Fruit fly (Drosophila melanogaster): ENCODE data around the gene GluClalpha.

GluClalpha gene

DNA sequence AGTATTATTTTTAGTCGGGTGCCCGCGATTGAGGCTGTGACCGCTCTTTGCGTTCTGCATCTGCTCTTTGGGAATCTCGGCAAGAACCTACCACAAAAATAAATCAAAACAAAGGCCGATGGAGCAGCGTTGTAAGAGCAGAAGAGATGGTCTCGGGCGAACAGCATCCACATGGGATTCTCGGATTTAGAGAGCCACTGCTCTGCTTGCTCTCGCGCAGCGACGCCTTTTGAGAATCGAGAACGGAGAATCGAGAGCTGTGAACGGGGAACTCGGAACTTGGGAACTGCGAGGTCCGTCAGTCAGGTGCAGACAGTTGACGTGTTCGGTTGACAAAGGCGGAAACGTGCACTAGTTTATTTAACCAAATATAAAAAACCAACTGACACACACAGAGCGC, at the start of gene GluClalpha:
GluClalpha (plus strand) TSS at position 301 of the 400 bp plus-strand sequence.
- TF ChIP-seq bab1 (GFP tag; optimal IDR thresholded peaks at IDR 0.05) (no peak), toe (GFP tag; optimal IDR thresholded peaks at IDR 0.05) (no peak), Hr96 (GFP tag; optimal IDR thresholded peaks at IDR 0.05) (no peak), CG1620 (GFP tag; optimal IDR thresholded peaks at IDR 0.05) (no peak), Mnt (GFP tag; optimal IDR thresholded peaks at IDR 0.05) (no peak), cnc (optimal IDR thresholded peaks at IDR 0.05) (no peak)

DNA sequence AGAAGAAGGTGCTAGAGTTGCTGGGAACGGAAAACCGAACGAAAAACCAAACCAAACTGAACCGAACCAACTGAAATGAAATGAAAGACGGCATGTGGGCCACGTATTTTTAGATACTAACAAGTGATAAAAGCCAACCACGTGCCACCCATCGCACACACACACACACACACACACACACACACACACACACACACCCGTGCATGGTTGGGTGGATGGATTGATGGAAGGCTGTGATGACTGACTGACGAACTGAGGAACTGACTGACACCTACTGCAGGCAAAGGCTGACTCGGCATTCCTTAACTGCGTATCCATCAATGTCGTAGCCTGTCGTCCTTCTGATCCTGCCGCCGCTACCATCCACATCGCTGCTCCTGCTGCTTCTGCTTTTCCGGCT, 48.1 kb upstream of the GluClalpha start:
- TF ChIP-seq kay (GFP tag; ENCODE audit: borderline replicate concordance) (no peak), CG5204 (GFP tag; optimal IDR thresholded peaks at IDR 0.05) (no peak), cnc (optimal IDR thresholded peaks at IDR 0.05) (no peak), CG12768 (GFP tag; optimal IDR thresholded peaks at IDR 0.05) (no peak), CG33017 (tag; optimal IDR thresholded peaks at IDR 0.05) (no peak), pad (GFP tag; optimal IDR thresholded peaks at IDR 0.05) (no peak), Hr96 (GFP tag; optimal IDR thresholded peaks at IDR 0.05) (no peak), CG7101 (tag; optimal IDR thresholded peaks at IDR 0.05) (no peak), ovo (GFP tag; optimal IDR thresholded peaks at IDR 0.05) (no peak), CG1620 (GFP tag; optimal IDR thresholded peaks at IDR 0.05) (no peak), cic (GFP tag; optimal IDR thresholded peaks at IDR 0.05) (no peak), CG11617 (GFP tag; optimal IDR thresholded peaks at IDR 0.05) (no peak), bab1 (GFP tag; optimal IDR thresholded peaks at IDR 0.05) (no peak), toe (GFP tag; optimal IDR thresholded peaks at IDR 0.05) (no peak), Crg-1 (GFP tag; optimal IDR thresholded peaks at IDR 0.05) (no peak), Mnt (GFP tag; optimal IDR thresholded peaks at IDR 0.05) (no peak), CG7045 (GFP tag; optimal IDR thresholded peaks at IDR 0.05) (no peak), Clk (GFP tag; optimal IDR thresholded peaks at IDR 0.05) (no peak), CG14711 (tag; optimal IDR thresholded peaks at IDR 0.05) (no peak)

DNA sequence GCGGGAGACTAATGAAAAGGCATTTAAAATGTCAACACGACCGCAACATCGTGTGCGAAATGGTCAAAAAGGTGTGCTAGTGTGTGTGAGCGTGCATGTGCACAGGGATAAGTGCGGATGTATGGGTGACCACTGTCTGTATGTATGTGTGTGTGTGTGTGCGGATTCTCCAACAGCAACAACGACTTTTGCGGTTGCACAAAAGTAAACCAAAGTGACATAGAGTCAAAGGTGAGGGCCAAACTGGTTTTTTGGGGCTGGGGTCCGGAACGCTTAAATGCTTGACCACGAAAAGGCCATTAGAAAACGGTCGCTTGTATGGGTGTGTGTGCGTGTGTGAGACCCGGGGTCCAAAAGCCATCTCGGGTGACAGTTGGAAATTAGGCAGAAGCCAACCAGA, 27.1 kb upstream of the GluClalpha start:
- TF ChIP-seq toe (GFP tag; optimal IDR thresholded peaks at IDR 0.05) (no peak), CG7045 (GFP tag; optimal IDR thresholded peaks at IDR 0.05) (no peak), Clk (GFP tag; optimal IDR thresholded peaks at IDR 0.05) (no peak), Hr96 (GFP tag; optimal IDR thresholded peaks at IDR 0.05) (no peak), cnc (optimal IDR thresholded peaks at IDR 0.05) (no peak), ovo (GFP tag; optimal IDR thresholded peaks at IDR 0.05) (no peak), tj (GFP tag; optimal IDR thresholded peaks at IDR 0.05) (no peak), Mnt (GFP tag; optimal IDR thresholded peaks at IDR 0.05) (no peak), CG1620 (GFP tag; optimal IDR thresholded peaks at IDR 0.05) (no peak), CG5204 (GFP tag; optimal IDR thresholded peaks at IDR 0.05) (no peak), CG11617 (GFP tag; optimal IDR thresholded peaks at IDR 0.05) (no peak), CG14711 (tag; optimal IDR thresholded peaks at IDR 0.05) (no peak), kay (GFP tag; ENCODE audit: borderline replicate concordance) (no peak), Crg-1 (GFP tag; optimal IDR thresholded peaks at IDR 0.05) (no peak), CG7101 (tag; optimal IDR thresholded peaks at IDR 0.05) (no peak), pad (GFP tag; optimal IDR thresholded peaks at IDR 0.05) (no peak), bab1 (GFP tag; optimal IDR thresholded peaks at IDR 0.05) (no peak), cic (GFP tag; optimal IDR thresholded peaks at IDR 0.05) (no peak), CG33017 (tag; optimal IDR thresholded peaks at IDR 0.05) (no peak)

DNA sequence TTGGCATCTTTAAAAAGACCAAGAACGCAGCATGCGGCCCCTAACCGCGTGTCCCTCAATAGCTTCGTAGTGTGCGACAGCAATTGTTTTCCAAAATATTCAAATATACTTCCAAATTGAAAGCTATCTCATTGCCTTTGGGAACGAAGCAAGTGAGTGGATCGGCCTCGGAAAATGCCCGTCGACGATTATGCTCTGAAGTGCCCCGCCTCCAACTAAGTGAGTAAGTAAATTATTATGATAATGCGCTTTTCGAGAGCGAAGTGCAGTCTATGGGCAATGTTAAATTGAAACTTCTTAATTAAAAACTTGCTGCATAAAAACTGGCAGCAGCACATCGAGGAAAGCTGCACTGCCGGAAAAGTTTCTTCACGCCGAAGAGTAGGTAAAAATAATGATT, 14.7 kb upstream of the GluClalpha start, which contains the start of gene CG34286:
CG34286 (minus strand) TSS at position 101 of the 400 bp plus-strand sequence.
- TF ChIP-seq CG7101 (tag; optimal IDR thresholded peaks at IDR 0.05) (no peak), ovo (GFP tag; optimal IDR thresholded peaks at IDR 0.05) (no peak), Hr96 (GFP tag; optimal IDR thresholded peaks at IDR 0.05) (no peak), toe (GFP tag; optimal IDR thresholded peaks at IDR 0.05) (no peak), CG7045 (GFP tag; optimal IDR thresholded peaks at IDR 0.05) (no peak), Mnt (GFP tag; optimal IDR thresholded peaks at IDR 0.05) (no peak), kay (GFP tag; ENCODE audit: borderline replicate concordance) (no peak), cnc (optimal IDR thresholded peaks at IDR 0.05) (no peak), CG12768 (GFP tag; optimal IDR thresholded peaks at IDR 0.05) (no peak), tj (GFP tag; optimal IDR thresholded peaks at IDR 0.05) (no peak), pad (GFP tag; optimal IDR thresholded peaks at IDR 0.05) (no peak), Crg-1 (GFP tag; optimal IDR thresholded peaks at IDR 0.05) (no peak), CG1620 (GFP tag; optimal IDR thresholded peaks at IDR 0.05) (no peak), CG5204 (GFP tag; optimal IDR thresholded peaks at IDR 0.05) (no peak), cic (GFP tag; optimal IDR thresholded peaks at IDR 0.05) (no peak), CG11617 (GFP tag; optimal IDR thresholded peaks at IDR 0.05) (no peak), CG14711 (tag; optimal IDR thresholded peaks at IDR 0.05) (no peak), bab1 (GFP tag; optimal IDR thresholded peaks at IDR 0.05) (no peak)

DNA sequence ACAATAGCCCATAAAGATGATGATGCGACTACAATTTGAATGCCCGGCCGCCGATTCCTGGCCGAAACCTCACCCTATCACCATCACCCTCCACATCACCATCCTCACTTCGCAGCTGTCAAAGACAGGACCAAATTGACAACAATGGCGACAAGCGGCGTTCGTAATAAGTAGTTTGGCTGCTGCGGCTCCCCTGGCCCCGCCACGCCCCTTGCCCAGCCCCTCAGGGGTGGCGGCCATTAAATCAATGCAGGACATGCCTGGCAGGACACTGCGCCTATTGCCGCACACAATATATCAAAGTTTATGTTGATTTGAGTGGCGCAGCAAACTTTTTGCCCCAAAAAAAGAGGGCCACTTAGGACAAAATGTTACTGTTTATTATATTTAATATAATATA, 4.9 kb upstream of the GluClalpha start:
- TF ChIP-seq CG7101 (tag; optimal IDR thresholded peaks at IDR 0.05) (no peak), toe (GFP tag; optimal IDR thresholded peaks at IDR 0.05) (no peak), bab1 (GFP tag; optimal IDR thresholded peaks at IDR 0.05) (no peak), tj (GFP tag; optimal IDR thresholded peaks at IDR 0.05) (no peak), Clk (GFP tag; optimal IDR thresholded peaks at IDR 0.05) (no peak), pad (GFP tag; optimal IDR thresholded peaks at IDR 0.05) (no peak), cic (GFP tag; optimal IDR thresholded peaks at IDR 0.05) (no peak), ovo (GFP tag; optimal IDR thresholded peaks at IDR 0.05) (no peak), cnc (optimal IDR thresholded peaks at IDR 0.05) (no peak), CG11617 (GFP tag; optimal IDR thresholded peaks at IDR 0.05) (no peak), Mnt (GFP tag; optimal IDR thresholded peaks at IDR 0.05) (no peak), CG14711 (tag; optimal IDR thresholded peaks at IDR 0.05) (no peak), CG7045 (GFP tag; optimal IDR thresholded peaks at IDR 0.05) (no peak), CG1620 (GFP tag; optimal IDR thresholded peaks at IDR 0.05) (no peak), CG12768 (GFP tag; optimal IDR thresholded peaks at IDR 0.05) (no peak), kay (GFP tag; ENCODE audit: borderline replicate concordance) (no peak), Crg-1 (GFP tag; optimal IDR thresholded peaks at IDR 0.05) (no peak)

DNA sequence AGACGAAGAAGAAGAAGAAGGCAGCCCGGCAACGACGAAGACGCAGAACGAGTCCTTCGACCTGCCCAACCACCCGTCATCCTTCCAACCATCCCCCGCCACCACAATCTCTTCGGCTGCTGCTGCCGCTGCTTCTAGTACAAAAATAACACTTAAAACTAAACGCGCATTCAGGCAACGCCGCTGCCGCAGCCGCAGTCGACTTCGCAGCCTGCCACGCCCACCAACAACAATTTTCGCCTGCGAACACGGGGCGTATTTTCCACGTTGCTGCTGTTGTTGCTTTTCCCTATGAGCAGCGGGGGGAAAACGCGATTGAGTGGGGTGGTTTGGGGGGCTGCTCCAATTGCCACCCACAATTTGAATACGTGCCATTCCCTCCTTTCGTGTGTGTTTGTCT, 2.7 kb upstream of the GluClalpha start:
- no peak for TF ChIP-seq CG1620 (GFP tag; optimal IDR thresholded peaks at IDR 0.05)
- no peak for TF ChIP-seq CG11617 (GFP tag; optimal IDR thresholded peaks at IDR 0.05)
- no peak for TF ChIP-seq Hr96 (GFP tag; optimal IDR thresholded peaks at IDR 0.05)
- TF ChIP-seq toe (GFP tag; optimal IDR thresholded peaks at IDR 0.05): no peak
- no peak for TF ChIP-seq CG14711 (tag; optimal IDR thresholded peaks at IDR 0.05)
- no peak for TF ChIP-seq kay (GFP tag; ENCODE audit: borderline replicate concordance)
- no peak for TF ChIP-seq tj (GFP tag; optimal IDR thresholded peaks at IDR 0.05)
- no peak for TF ChIP-seq CG5204 (GFP tag; optimal IDR thresholded peaks at IDR 0.05)
- no peak for TF ChIP-seq CG7045 (GFP tag; optimal IDR thresholded peaks at IDR 0.05)
- TF ChIP-seq pad (GFP tag; optimal IDR thresholded peaks at IDR 0.05): no peak
- TF ChIP-seq CG12768 (GFP tag; optimal IDR thresholded peaks at IDR 0.05): no peak
- TF ChIP-seq CG33017 (tag; optimal IDR thresholded peaks at IDR 0.05): no peak
- no peak for TF ChIP-seq Crg-1 (GFP tag; optimal IDR thresholded peaks at IDR 0.05)
- TF ChIP-seq Mnt (GFP tag; optimal IDR thresholded peaks at IDR 0.05): no peak
- TF ChIP-seq bab1 (GFP tag; optimal IDR thresholded peaks at IDR 0.05): no peak
- TF ChIP-seq cic (GFP tag; optimal IDR thresholded peaks at IDR 0.05): no peak
- no peak for TF ChIP-seq Clk (GFP tag; optimal IDR thresholded peaks at IDR 0.05)
- no peak for TF ChIP-seq CG7101 (tag; optimal IDR thresholded peaks at IDR 0.05)
- TF ChIP-seq ovo (GFP tag; optimal IDR thresholded peaks at IDR 0.05): no peak
- TF ChIP-seq cnc (optimal IDR thresholded peaks at IDR 0.05): no peak

All from whole organism, adult.